Worm (Caenorhabditis elegans): ENCODE data around the gene F52D10.2.
A peak's percentile ranks its signal among the peaks of the same experiment; 100 is the strongest.

The F52D10.2 gene

DNA sequence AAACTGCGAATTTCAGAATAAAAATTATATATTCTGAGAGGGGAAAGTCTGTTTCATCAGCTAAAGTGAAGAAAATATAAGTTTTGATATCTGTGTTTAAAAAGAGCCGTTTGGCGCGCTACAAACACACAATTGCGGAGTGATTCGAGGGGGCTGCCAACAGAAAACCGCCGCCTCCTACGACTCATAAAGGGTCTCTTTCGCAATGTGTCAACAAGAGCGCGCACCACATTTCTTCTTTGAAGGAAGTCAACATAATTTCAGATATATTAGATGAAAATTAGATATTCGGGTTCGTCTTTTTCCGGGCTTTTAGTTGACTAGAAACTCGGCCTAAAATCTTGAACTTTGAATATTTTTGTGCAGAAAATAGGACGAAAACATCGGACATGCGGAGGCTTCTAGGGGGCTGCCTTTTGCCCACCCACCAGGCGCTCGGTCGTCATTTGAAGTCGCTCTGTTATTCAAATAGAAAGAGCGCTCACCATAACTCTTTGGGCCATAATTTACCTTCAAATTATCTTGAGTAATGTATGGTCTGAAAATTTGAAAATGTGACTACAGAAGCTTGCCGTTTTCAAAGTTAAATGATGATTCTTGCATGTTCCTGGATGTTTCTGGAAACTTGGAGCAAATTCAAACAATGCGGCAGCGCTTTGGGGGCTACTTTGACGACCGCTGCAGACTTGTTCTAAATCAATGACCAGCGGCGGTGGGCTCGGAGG lies 14.4 kb upstream of the F52D10.2 start (continued):
- TF ChIP-seq lin-38 (GFP tag; IDR thresholded peaks at IDR 0.05) (peak; percentile 79), daf-16 (GFP tag; optimal IDR thresholded peaks at IDR 0.05) (peak; percentile 83 to 85), daf-16 (tag; optimal IDR thresholded peaks at IDR 0.05) (peak; percentile 77), dmd-6 (GFP tag; IDR thresholded peaks at IDR 0.05) (peak; percentile 83), dve-1 (tag; optimal IDR thresholded peaks at IDR 0.05; ENCODE audit: insufficient read depth) (peak; percentile 77), unc-62 (GFP tag; optimal IDR thresholded peaks at IDR 0.05 in 1 of 2) (peak; percentile 76 to 97), unc-62 (tag; optimal IDR thresholded peaks at IDR 0.05) (no peak)

ce11 chrX:11605214-11605765 lies 13.8 kb upstream of the F52D10.2 start, which contains the start of gene ftt-2:
TSS of gene ftt-2 (minus strand) at chrX:11605419.
- TF ChIP-seq nhr-6 (tag; optimal IDR thresholded peaks at IDR 0.05) (peak; percentile 27), dve-1 (tag; optimal IDR thresholded peaks at IDR 0.05; ENCODE audit: insufficient read depth) (no peak), nhr-41 (GFP tag; IDR thresholded peaks at IDR 0.05) (no peak), ztf-7 (tag; optimal IDR thresholded peaks at IDR 0.05) (peak; percentile 2), Y5F2A.4 (GFP tag; optimal IDR thresholded peaks at IDR 0.05) (no peak), D1046.2 (GFP tag; IDR thresholded peaks at IDR 0.05) (no peak), ama-1 (optimal IDR thresholded peaks at IDR 0.05) (peak; percentile 81), zfp-2 (tag; optimal IDR thresholded peaks at IDR 0.05) (no peak), set-16 (GFP tag; IDR thresholded peaks at IDR 0.05) (no peak), aha-1 (tag) (peak; percentile 94)

DNA sequence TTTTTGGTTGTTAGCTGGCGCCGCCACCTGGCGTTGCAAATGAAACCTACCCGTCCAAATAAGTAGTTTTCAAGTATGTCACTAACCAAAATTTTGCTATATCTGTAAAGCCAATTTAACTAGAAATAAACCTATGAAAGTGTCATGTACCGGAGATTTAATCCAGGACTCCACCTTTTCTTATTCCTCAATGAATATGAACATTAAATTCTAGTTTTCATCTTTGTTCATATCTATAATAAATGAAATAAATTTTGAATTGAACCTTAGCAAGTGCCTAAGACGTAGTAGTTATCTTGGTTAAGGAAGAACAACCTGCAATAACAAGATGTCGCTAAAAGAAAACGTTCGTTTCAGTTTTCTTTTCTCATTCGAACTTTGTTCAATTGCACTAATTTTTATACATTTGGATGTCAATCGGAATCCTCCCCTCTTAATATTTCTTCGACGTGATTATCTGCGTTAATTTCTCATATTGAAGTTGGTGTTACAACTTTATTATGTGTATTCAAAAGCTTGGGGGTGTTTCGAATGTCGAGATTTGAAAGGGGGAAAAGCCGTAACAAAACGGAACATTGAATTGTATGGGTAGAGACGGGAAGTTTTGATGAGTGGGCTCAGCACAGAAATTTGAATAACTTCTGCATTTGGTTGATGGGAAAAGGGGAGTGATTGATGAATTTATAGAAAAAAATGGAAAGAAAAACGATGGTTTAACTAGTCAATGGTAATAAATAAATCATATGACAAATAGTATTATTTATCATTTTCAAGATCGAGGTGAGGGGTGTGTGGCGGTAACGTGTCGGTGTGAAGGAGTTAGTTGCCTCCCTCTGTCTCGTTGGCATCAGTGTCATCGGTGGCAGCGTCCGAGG lies 12.0 kb upstream of the F52D10.2 start:
- TF ChIP-seq sdz-12 (GFP tag; optimal IDR thresholded peaks at IDR 0.05) (peak; percentile 50), php-3 (GFP tag; IDR thresholded peaks at IDR 0.05) (peak; percentile 25; the same call in 1 of the 2 replicates), unc-62 (GFP tag; optimal IDR thresholded peaks at IDR 0.05 in 1 of 2) (peak in 1 of 2 experiments; percentile 11), unc-62 (tag; optimal IDR thresholded peaks at IDR 0.05) (no peak), dpl-1 (GFP tag; optimal IDR thresholded peaks at IDR 0.05) (peak; percentile 12), daf-19 (GFP tag; conservative IDR thresholded peaks at IDR 0.05) (0 out of 2 replicates have a peak, but pooled peaks have one; percentile 57), nhr-10 (tag; optimal IDR thresholded peaks at IDR 0.05) (peak; percentile 73), ama-1 (optimal IDR thresholded peaks at IDR 0.05) (peak; percentile 94), zip-11 (GFP tag; IDR thresholded peaks at IDR 0.05) (0 out of 2 replicates have a peak, but pooled peaks have one; percentile 7), daf-16 (GFP tag; optimal IDR thresholded peaks at IDR 0.05) (peak; percentile 32 to 34), daf-16 (tag; optimal IDR thresholded peaks at IDR 0.05) (peak; percentile 36), T20F7.1 (GFP tag; optimal IDR thresholded peaks at IDR 0.05) (peak; percentile 75), mdt-29 (GFP tag; IDR thresholded peaks at IDR 0.05) (peak; percentile 23; the same call in 1 of the 2 replicates), nhr-11 (tag; optimal IDR thresholded peaks at IDR 0.05) (peak; percentile 40), hmg-1.1 (GFP tag; IDR thresholded peaks at IDR 0.05) (0 out of 2 replicates have a peak, but pooled peaks have one; percentile 33), hlh-11 (tag; optimal IDR thresholded peaks at IDR 0.05) (peak; percentile 57), F37D6.2 (tag; optimal IDR thresholded peaks at IDR 0.05) (peak; percentile 55), zip-2 (tag; optimal IDR thresholded peaks at IDR 0.05) (peak; percentile 60), lin-39 (tag; optimal IDR thresholded peaks at IDR 0.05) (peak; percentile 2), daf-12 (tag; optimal IDR thresholded peaks at IDR 0.05) (no peak), dve-1 (tag; optimal IDR thresholded peaks at IDR 0.05; ENCODE audit: insufficient read depth) (peak; percentile 86), egl-27 (tag; optimal IDR thresholded peaks at IDR 0.05) (no peak), duxl-1 (tag; optimal IDR thresholded peaks at IDR 0.05; ENCODE audit: poor library complexity) (peak; percentile 65), dmd-6 (GFP tag; IDR thresholded peaks at IDR 0.05) (0 out of 2 replicates have a peak, but pooled peaks have one; percentile 23), arid-1 (GFP tag; conservative IDR thresholded peaks at IDR 0.05) (peak; percentile 20), T26A8.4 (GFP tag; IDR thresholded peaks at IDR 0.05) (peak; percentile 92), ces-1 (GFP tag; optimal IDR thresholded peaks at IDR 0.05) (peak; percentile 26), set-16 (GFP tag; IDR thresholded peaks at IDR 0.05) (0 out of 2 replicates have a peak, but pooled peaks have one; percentile 14), nhr-42 (GFP tag; IDR thresholded peaks at IDR 0.05) (no peak), Y5F2A.4 (GFP tag; optimal IDR thresholded peaks at IDR 0.05) (peak; percentile 4), lin-38 (GFP tag; IDR thresholded peaks at IDR 0.05) (peak; percentile 48), F49E8.2 (tag; optimal IDR thresholded peaks at IDR 0.05; ENCODE audit: borderline replicate concordance) (no peak), Y105C5A.15 (GFP tag; IDR thresholded peaks at IDR 0.05) (no peak), spr-1 (tag; optimal IDR thresholded peaks at IDR 0.05) (peak; percentile 64), ZK337.2 (GFP tag; IDR thresholded peaks at IDR 0.05) (0 out of 2 replicates have a peak, but pooled peaks have one; percentile 1), nhr-77 (tag; optimal IDR thresholded peaks at IDR 0.05) (peak; percentile 58)

Data from whole organism, L4 larva.